Worm (Caenorhabditis elegans) whole organism, young adult: ENCODE data around the gene F14D7.14.

ENCODE experiments used
- B0019.2 ChIP-seq: fragments of 200-800 bp; sonication (Bioruptor generic); conservative IDR thresholded peaks from 2 replicates; pipeline ENCODE4 v1.3.6; 2022; ENCODE audit warnings: missing genetic modification reagents, missing genetic modification characterization, missing compliant biosample characterization
- B0035.1 ChIP-seq: sonication (generic microtip); optimal IDR thresholded peaks from 2 replicates; lab custom pipeline; 2016; ENCODE audit warnings: missing genetic modification characterization, mild to moderate bottlenecking, missing compliant biosample characterization, missing genotype, missing genetic modification reagents
- B0336.3 ChIP-seq: fragments of 200-800 bp; sonication (Bioruptor generic); IDR thresholded peaks from 2 replicates; pipeline ENCODE4 v1.3.6; 2022; ENCODE audit warnings: missing genetic modification characterization, missing compliant biosample characterization
- D2030.7 ChIP-seq: fragments of 200-800 bp; sonication (Bioruptor generic); IDR thresholded peaks from 2 replicates; pipeline ENCODE4 v1.3.6; 2022; ENCODE audit warnings: missing genetic modification reagents, missing genetic modification characterization, missing compliant biosample characterization
- F23B12.7 ChIP-seq: sonication (generic microtip); optimal IDR thresholded peaks from 2 replicates; lab custom pipeline; 2017; ENCODE audit warnings: missing genetic modification characterization, mild to moderate bottlenecking, missing compliant biosample characterization, antibody characterized with exemption, moderate library complexity; ENCODE audit not compliant: insufficient read depth
- F55B11.4 ChIP-seq: sonication (generic microtip); optimal IDR thresholded peaks from 2 replicates; lab custom pipeline; 2016; ENCODE audit warnings: missing compliant biosample characterization, missing genetic modification characterization, borderline replicate concordance; ENCODE audit not compliant: insufficient read depth
- T26A5.8 ChIP-seq: sonication (generic microtip); optimal IDR thresholded peaks from 2 replicates; lab custom pipeline; 2016; ENCODE audit warnings: missing genetic modification characterization, missing compliant biosample characterization
- Y53F4B.3 ChIP-seq: fragments of 200-800 bp; sonication (Bioruptor generic); IDR thresholded peaks from 2 replicates; pipeline ENCODE4 v1.3.6; 2022; ENCODE audit warnings: missing genetic modification reagents, missing genetic modification characterization, missing compliant biosample characterization
- Y56A3A.18 ChIP-seq: fragments of 200-800 bp; sonication (Bioruptor generic); IDR thresholded peaks from 2 replicates; pipeline ENCODE4 v1.3.6; 2022; ENCODE audit warnings: missing genetic modification reagents, missing genetic modification characterization, missing compliant biosample characterization
- Y67H2A.10 ChIP-seq: fragments of 200-800 bp; sonication (Bioruptor generic); conservative IDR thresholded peaks from 2 replicates; pipeline ENCODE4 v1.3.6; 2022; ENCODE audit warnings: missing genetic modification reagents, missing genetic modification characterization, missing compliant biosample characterization
- Y79H2A.3 ChIP-seq: fragments of 200-800 bp; sonication (Bioruptor generic); conservative IDR thresholded peaks from 2 replicates; pipeline ENCODE4 v1.3.6; 2022; ENCODE audit warnings: missing genetic modification reagents, missing genetic modification characterization, missing compliant biosample characterization
- ama-1 ChIP-seq, 3 experiments: fragments of 150-350 bp in 1 of 3; sonication (generic microtip) in 2 of 3; optimal IDR thresholded peaks; 2 replicates each; lab custom pipeline; 2014 to 2018; ENCODE audit warnings: missing biosample characterization in 2 of 3, missing genetic modification characterization in 2 of 3, missing genetic modification reagents in 2 of 3
- aptf-2 ChIP-seq: fragments of 200-800 bp; sonication (Bioruptor generic); conservative IDR thresholded peaks from 2 replicates; pipeline ENCODE4 v1.3.6; 2022; ENCODE audit warnings: missing genetic modification reagents, missing genetic modification characterization, missing compliant biosample characterization
- aptf-3 ChIP-seq: fragments of 200-800 bp; sonication (Bioruptor generic); IDR thresholded peaks from 2 replicates; pipeline ENCODE4 v1.3.6; 2022; ENCODE audit warnings: missing genetic modification characterization, missing compliant biosample characterization
- athp-1 ChIP-seq: sonication (generic microtip); optimal IDR thresholded peaks from 2 replicates; lab custom pipeline; 2017; ENCODE audit warnings: mild to moderate bottlenecking, missing genetic modification characterization, missing compliant biosample characterization
- attf-5 ChIP-seq: fragments of 200-800 bp; sonication (Bioruptor generic); optimal IDR thresholded peaks from 2 replicates; lab custom pipeline; 2018; ENCODE audit warnings: mild to moderate bottlenecking, missing genetic modification characterization, missing compliant biosample characterization
- bed-2 ChIP-seq: fragments of 200-800 bp; sonication (Bioruptor generic); IDR thresholded peaks from 2 replicates; pipeline ENCODE4 v1.3.6; 2022; ENCODE audit warnings: missing genetic modification reagents, missing genetic modification characterization, missing compliant biosample characterization
- cebp-1 ChIP-seq, 2 experiments: fragments of 200-800 bp in 1 of 2; sonication (Bioruptor generic) in 1 of 2; sonication (generic microtip) in 1 of 2; IDR thresholded peaks in 1 of 2; optimal IDR thresholded peaks in 1 of 2; 2 replicates each; pipeline versions ENCODE4 v1.3.6 to Lab custom; 2017 to 2022; ENCODE audit warnings: missing compliant biosample characterization in 2 of 2, missing genetic modification characterization in 2 of 2, mild to moderate bottlenecking in 1 of 2, missing genetic modification reagents in 1 of 2, moderate library complexity in 1 of 2
- ceh-40 ChIP-seq: fragments of 200-800 bp; sonication (Bioruptor generic); IDR thresholded peaks from 2 replicates; pipeline ENCODE4 v1.3.6; 2022; ENCODE audit warnings: missing genetic modification characterization, missing compliant biosample characterization
- ceh-91 ChIP-seq: fragments of 200-800 bp; sonication (Bioruptor generic); IDR thresholded peaks from 2 replicates; pipeline ENCODE4 v1.3.6; 2022; ENCODE audit warnings: missing genetic modification reagents, missing genetic modification characterization, missing compliant biosample characterization
- dox-1 ChIP-seq: fragments of 200-800 bp; sonication (Bioruptor generic); IDR thresholded peaks from 2 replicates; pipeline ENCODE4 v1.3.6; 2022; ENCODE audit warnings: missing genetic modification reagents, missing genetic modification characterization, missing compliant biosample characterization
- dpff-1 ChIP-seq: sonication (generic microtip); optimal IDR thresholded peaks from 2 replicates; lab custom pipeline; 2017; ENCODE audit warnings: mild to moderate bottlenecking, missing genetic modification characterization, missing compliant biosample characterization
- dpl-1 ChIP-seq: fragments of 150-350 bp; optimal IDR thresholded peaks from 2 replicates; lab custom pipeline; 2014; ENCODE audit warnings: missing biosample characterization, missing genetic modification reagents, missing genetic modification characterization
- efl-1 ChIP-seq: fragments of 150-350 bp; optimal IDR thresholded peaks from 2 replicates; lab custom pipeline; 2014; ENCODE audit warnings: missing biosample characterization, missing genetic modification reagents, missing genetic modification characterization
- fkh-3 ChIP-seq: sonication (generic microtip); optimal IDR thresholded peaks from 2 replicates; lab custom pipeline; 2016; ENCODE audit warnings: mild to moderate bottlenecking, missing genetic modification characterization, missing compliant biosample characterization
- hlh-12 ChIP-seq: sonication (generic microtip); optimal IDR thresholded peaks from 2 replicates; lab custom pipeline; 2016; ENCODE audit warnings: missing genetic modification characterization, missing compliant biosample characterization
- hlh-26 ChIP-seq: fragments of 200-800 bp; sonication (Bioruptor generic); conservative IDR thresholded peaks from 2 replicates; pipeline ENCODE4 v1.3.6; 2022; ENCODE audit warnings: missing genetic modification reagents, missing genetic modification characterization, missing compliant biosample characterization
- hmg-1.2 ChIP-seq: fragments of 200-800 bp; sonication (Bioruptor generic); IDR thresholded peaks from 2 replicates; pipeline ENCODE4 v1.3.6; 2022; ENCODE audit warnings: missing genetic modification reagents, missing genetic modification characterization, missing compliant biosample characterization
- hsf-1 ChIP-seq: fragments of 200-800 bp; sonication (Bioruptor generic); IDR thresholded peaks from 2 replicates; pipeline ENCODE4 v1.3.6; 2022; ENCODE audit warnings: missing genetic modification reagents, missing genetic modification characterization, missing compliant biosample characterization
- let-526 ChIP-seq: fragments of 200-800 bp; sonication (Bioruptor generic); IDR thresholded peaks from 2 replicates; pipeline ENCODE4 v1.3.6; 2022; ENCODE audit warnings: missing genetic modification reagents, missing genetic modification characterization, missing compliant biosample characterization
- lin-26 ChIP-seq: fragments of 200-800 bp; sonication (Bioruptor generic); IDR thresholded peaks from 2 replicates; pipeline ENCODE4 v1.3.6; 2022; ENCODE audit warnings: missing genetic modification reagents, missing genetic modification characterization, missing compliant biosample characterization
- lin-35 ChIP-seq, 3 experiments: fragments of 150-350 bp in 2 of 3; sonication (generic microtip) in 1 of 3; optimal IDR thresholded peaks; 2 replicates each; lab custom pipeline; 2014 to 2018; ENCODE audit warnings: missing biosample characterization in 3 of 3, missing genetic modification characterization in 3 of 3, missing genetic modification reagents in 3 of 3
- lsl-1 ChIP-seq: fragments of 200-800 bp; sonication (Bioruptor generic); optimal IDR thresholded peaks from 2 replicates; lab custom pipeline; 2018; ENCODE audit warnings: mild to moderate bottlenecking, missing genetic modification characterization, moderate library complexity, missing compliant biosample characterization
- mel-28 ChIP-seq: sonication (generic microtip); optimal IDR thresholded peaks from 2 replicates; lab custom pipeline; 2016; ENCODE audit warnings: borderline replicate concordance, mild to moderate bottlenecking, missing genetic modification characterization, missing compliant biosample characterization
- nfya-1 ChIP-seq: sonication (generic microtip); optimal IDR thresholded peaks from 2 replicates; lab custom pipeline; 2017; ENCODE audit warnings: antibody characterized with exemption, missing compliant biosample characterization, missing genetic modification characterization, borderline replicate concordance; ENCODE audit not compliant: insufficient read depth
- nfyb-1 ChIP-seq: fragments of 200-800 bp; sonication (Bioruptor generic); IDR thresholded peaks from 2 replicates; pipeline ENCODE4 v1.3.6; 2022; ENCODE audit warnings: missing genetic modification reagents, missing genetic modification characterization, missing compliant biosample characterization
- nhr-120 ChIP-seq: fragments of 200-800 bp; sonication (Bioruptor generic); IDR thresholded peaks from 2 replicates; pipeline ENCODE4 v1.3.6; 2022; ENCODE audit warnings: missing genetic modification characterization, missing compliant biosample characterization
- nhr-179 ChIP-seq: sonication (generic microtip); optimal IDR thresholded peaks from 2 replicates; lab custom pipeline; 2016; ENCODE audit warnings: mild to moderate bottlenecking, missing genetic modification characterization, missing compliant biosample characterization
- nhr-80 ChIP-seq: sonication (generic microtip); optimal IDR thresholded peaks from 2 replicates; lab custom pipeline; 2016; ENCODE audit warnings: missing genetic modification characterization, missing compliant biosample characterization
- pbrm-1 ChIP-seq: fragments of 200-800 bp; sonication (Bioruptor generic); IDR thresholded peaks from 2 replicates; pipeline ENCODE4 v1.3.6; 2022; ENCODE audit warnings: missing genetic modification reagents, missing genetic modification characterization, missing compliant biosample characterization
- repo-1 ChIP-seq: sonication (generic microtip); optimal IDR thresholded peaks from 2 replicates; lab custom pipeline; 2017; ENCODE audit warnings: mild to moderate bottlenecking, missing genetic modification characterization, missing compliant biosample characterization
- sdz-38 ChIP-seq: sonication (generic microtip); optimal IDR thresholded peaks from 2 replicates; lab custom pipeline; 2016; ENCODE audit warnings: missing genotype, missing genetic modification characterization, missing compliant biosample characterization
- snpc-1.3 ChIP-seq: sonication (generic microtip); optimal IDR thresholded peaks from 2 replicates; lab custom pipeline; 2017; ENCODE audit warnings: missing genetic modification characterization, mild to moderate bottlenecking, missing compliant biosample characterization, antibody characterized with exemption, moderate library complexity, missing genotype, missing genetic modification reagents; ENCODE audit not compliant: insufficient read depth
- tbx-9 ChIP-seq: sonication (generic microtip); optimal IDR thresholded peaks from 2 replicates; lab custom pipeline; 2016; ENCODE audit warnings: borderline replicate concordance, missing genetic modification characterization, inconsistent platforms, missing compliant biosample characterization
- ztf-18 ChIP-seq: sonication (generic microtip); optimal IDR thresholded peaks from 2 replicates; lab custom pipeline; 2016; ENCODE audit warnings: missing genotype, mild to moderate bottlenecking, missing genetic modification characterization, missing compliant biosample characterization
- ztf-28 ChIP-seq: fragments of 200-800 bp; sonication (Bioruptor generic); IDR thresholded peaks from 2 replicates; pipeline ENCODE4 v1.3.6; 2022; ENCODE audit warnings: missing genetic modification reagents, missing genetic modification characterization, missing compliant biosample characterization
- ztf-3 ChIP-seq: fragments of 200-800 bp; sonication (Bioruptor generic); optimal IDR thresholded peaks from 2 replicates; lab custom pipeline; 2018; ENCODE audit warnings: mild to moderate bottlenecking, missing genetic modification characterization, missing compliant biosample characterization

F14D7.14 gene

DNA sequence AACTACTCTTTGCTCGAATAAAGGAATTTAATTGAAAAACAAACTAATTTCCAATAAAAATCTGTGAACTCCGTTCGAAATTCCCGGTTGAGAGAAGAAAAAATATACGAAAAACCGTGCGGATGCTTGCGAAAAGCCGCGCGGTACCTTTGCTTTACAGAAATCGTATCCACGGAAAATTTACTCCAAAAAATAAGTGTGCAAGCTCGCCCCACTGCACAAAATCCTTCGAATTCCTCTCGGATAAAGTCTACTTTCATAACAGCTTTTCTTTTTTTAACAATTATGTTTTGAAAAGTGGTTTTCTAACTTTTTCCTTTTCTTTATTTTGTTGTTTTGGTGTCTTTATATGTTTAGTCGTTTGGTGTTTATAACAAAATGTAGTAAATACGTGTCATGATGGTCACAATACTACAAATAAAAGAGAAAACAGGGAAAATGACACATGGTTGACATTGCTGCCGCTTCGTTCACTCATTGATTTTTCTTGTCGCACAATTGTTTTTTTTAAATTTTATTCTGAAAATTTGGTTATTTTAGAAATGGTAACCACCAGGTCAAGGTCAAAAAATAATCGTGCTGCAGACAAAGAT lies 37.6 kb downstream of the F14D7.14 start, which contains the start of gene cept-2 (continued):
- no peak for TF ChIP-seq hlh-26 (GFP tag; lab: Robert Waterston, UW)
- peak; percentile 67 for TF ChIP-seq nfyb-1 (GFP tag; lab: Robert Waterston, UW)
- TF ChIP-seq mel-28 (tag; lab: Kevin White, UChicago) = no peak
- TF ChIP-seq aptf-3 (GFP tag; lab: Robert Waterston, UW) = no peak
- no peak for TF ChIP-seq F23B12.7
- TF ChIP-seq Y67H2A.10 = no peak
- TF ChIP-seq efl-1 = peak; percentile 52
- TF ChIP-seq D2030.7 (GFP tag; lab: Robert Waterston, UW) = peak; percentile 27; the same call in 1 of the 2 replicates
- no peak for TF ChIP-seq Y56A3A.18 (GFP tag; lab: Robert Waterston, UW)
- TF ChIP-seq athp-1 (tag; lab: Kevin White, UChicago) = peak; percentile 41
- no peak for TF ChIP-seq Y53F4B.3 (GFP tag; lab: Robert Waterston, UW)
- TF ChIP-seq pbrm-1 (GFP tag; lab: Robert Waterston, UW) = peak; percentile 78
- TF ChIP-seq B0336.3 (GFP tag; lab: Robert Waterston, UW) = no peak
- TF ChIP-seq ztf-18 = peak; percentile 80
- 0 out of 2 replicates have a peak, but pooled peaks have one; percentile 30 for TF ChIP-seq ceh-91 (GFP tag; lab: Robert Waterston, UW)
- TF ChIP-seq dpff-1 = no peak
- TF ChIP-seq nhr-120 (GFP tag; lab: Robert Waterston, UW) = no peak
- no peak for TF ChIP-seq ztf-3 (GFP tag; lab: Kevin White, UChicago)
- TF ChIP-seq fkh-3 (tag; lab: Kevin White, UChicago) = no peak
- TF ChIP-seq bed-2 (GFP tag; lab: Robert Waterston, UW) = 0 out of 2 replicates have a peak, but pooled peaks have one; percentile 25
- no peak for TF ChIP-seq F55B11.4
- no peak for TF ChIP-seq aptf-2 (GFP tag; lab: Robert Waterston, UW)
- no peak for TF ChIP-seq T26A5.8
- no peak for TF ChIP-seq sdz-38
- TF ChIP-seq repo-1 (tag; lab: Kevin White, UChicago) = no peak
- TF ChIP-seq nhr-179 (tag; lab: Kevin White, UChicago) = no peak
- no peak for TF ChIP-seq B0019.2
- TF ChIP-seq lin-26 (GFP tag; lab: Robert Waterston, UW) = no peak
- TF ChIP-seq ceh-40 (GFP tag; lab: Robert Waterston, UW) = no peak
- TF ChIP-seq tbx-9 = no peak
- peak; percentile 56 for TF ChIP-seq dpl-1 (GFP tag; lab: Kevin White, UChicago)
- TF ChIP-seq lin-35 (GFP tag; optimal IDR thresholded peaks at IDR 0.05; lab: Kevin White, UChicago) = peak in 2 of 3 experiments; percentile 58 to 92
- 0 out of 2 replicates have a peak, but pooled peaks have one; percentile 20 for TF ChIP-seq let-526 (GFP tag; lab: Robert Waterston, UW)
- no peak for TF ChIP-seq Y79H2A.3 (GFP tag; lab: Robert Waterston, UW)
- peak; percentile 54 for TF ChIP-seq nhr-80
- TF ChIP-seq B0035.1 (tag; lab: Kevin White, UChicago) = no peak
- 0 out of 2 replicates have a peak, but pooled peaks have one; percentile 11 for TF ChIP-seq ztf-28 (GFP tag; lab: Robert Waterston, UW)
- no peak for TF ChIP-seq nfya-1
- TF ChIP-seq hmg-1.2 (GFP tag; lab: Robert Waterston, UW) = peak; percentile 62
- TF ChIP-seq attf-5 (GFP tag; lab: Kevin White, UChicago) = peak; percentile 87
- peak; percentile 67 for TF ChIP-seq lsl-1 (GFP tag; lab: Kevin White, UChicago)
- no peak for TF ChIP-seq ama-1 (optimal IDR thresholded peaks at IDR 0.05; lab: Kevin White, UChicago)
- TF ChIP-seq ama-1 (GFP tag; optimal IDR thresholded peaks at IDR 0.05; lab: Kevin White, UChicago) = no peak
- no peak for TF ChIP-seq hlh-12 (tag; lab: Kevin White, UChicago)
- TF ChIP-seq snpc-1.3 = peak; percentile 66
- peak; percentile 92 for TF ChIP-seq dox-1 (GFP tag; lab: Robert Waterston, UW)
- TF ChIP-seq cebp-1 (GFP tag; IDR thresholded peaks at IDR 0.05; lab: Robert Waterston, UW) = 0 out of 2 replicates have a peak, but pooled peaks have one; percentile 34
- TF ChIP-seq cebp-1 (tag; optimal IDR thresholded peaks at IDR 0.05; lab: Kevin White, UChicago) = no peak
- TF ChIP-seq hsf-1 (GFP tag; lab: Robert Waterston, UW) = no peak
